Fruit fly (Drosophila melanogaster) whole organism, wandering third instar larva: ENCODE measurements around the gene CG34283.

Experiments used
- Abd-B ChIP-seq: fragments of >200 bp; optimal IDR thresholded peaks from 2 replicates; lab custom pipeline; 2017; ENCODE audit warnings: missing biosample characterization, missing genetic modification characterization
- CG32264 ChIP-seq: fragments of 200-800 bp; sonication (Bioruptor generic); optimal IDR thresholded peaks from 2 replicates; lab custom pipeline; 2016; ENCODE audit warnings: missing biosample characterization, missing genetic modification characterization
- CG9705 ChIP-seq: fragments of 200-800 bp; sonication (Bioruptor generic); optimal IDR thresholded peaks from 2 replicates; lab custom pipeline; 2018; ENCODE audit warnings: missing biosample characterization, mild to moderate bottlenecking, missing genetic modification characterization
- CrebA ChIP-seq: fragments of 200-800 bp; sonication (Bioruptor generic); optimal IDR thresholded peaks from 2 replicates; lab custom pipeline; 2016; ENCODE audit warnings: missing biosample characterization, mild to moderate bottlenecking, missing genetic modification characterization, borderline replicate concordance
- Dfd ChIP-seq: fragments of >200 bp; optimal IDR thresholded peaks from 2 replicates; lab custom pipeline; 2017; ENCODE audit warnings: missing biosample characterization, missing genetic modification characterization
- Dif ChIP-seq: fragments of 200-275, 200-300 bp; sonication (Bioruptor generic); optimal IDR thresholded peaks from 2 replicates; lab custom pipeline; 2018; ENCODE audit warnings: missing biosample characterization, missing genetic modification characterization; ENCODE audit not compliant: partially characterized antibody
- GATAd ChIP-seq: sonication (Bioruptor generic); optimal IDR thresholded peaks from 2 replicates; lab custom pipeline; 2016; ENCODE audit warnings: missing biosample characterization, missing genetic modification characterization
- HLH106 ChIP-seq: fragments of 200-800 bp; optimal IDR thresholded peaks from 3 replicates; lab custom pipeline; 2019; ENCODE audit warnings: missing biosample characterization, mild to moderate bottlenecking, missing genetic modification characterization, moderate library complexity
- Hnf4 ChIP-seq: fragments of 200-800 bp; sonication (Bioruptor generic); optimal IDR thresholded peaks from 2 replicates; lab custom pipeline; 2016; ENCODE audit warnings: missing biosample characterization, mild to moderate bottlenecking, missing genetic modification characterization
- Hr78 ChIP-seq: fragments of >200 bp; optimal IDR thresholded peaks from 2 replicates; lab custom pipeline; 2017; ENCODE audit warnings: missing biosample characterization, missing genetic modification characterization
- Hr83 ChIP-seq: fragments of 200-300 bp; sonication (Bioruptor generic); optimal IDR thresholded peaks from 2 replicates; lab custom pipeline; 2016; ENCODE audit warnings: missing biosample characterization, mild to moderate bottlenecking, missing genetic modification characterization, moderate library complexity; ENCODE audit not compliant: poor library complexity, severe bottlenecking
- Jra ChIP-seq: sonication (Bioruptor generic); optimal IDR thresholded peaks from 2 replicates; lab custom pipeline; 2016; ENCODE audit warnings: missing biosample characterization, missing genetic modification characterization
- Mio ChIP-seq: sonication (Bioruptor generic); optimal IDR thresholded peaks from 2 replicates; lab custom pipeline; 2016; ENCODE audit warnings: missing biosample characterization, missing genetic modification characterization
- Myc ChIP-seq: fragments of >200 bp; optimal IDR thresholded peaks from 2 replicates; lab custom pipeline; 2017
- N ChIP-seq: fragments of >200 bp; optimal IDR thresholded peaks from 2 replicates; lab custom pipeline; 2018; ENCODE audit warnings: missing biosample characterization, missing external identifiers, missing genetic modification characterization
- OdsH ChIP-seq: fragments of 200-800 bp; sonication (Bioruptor generic); optimal IDR thresholded peaks from 2 replicates; lab custom pipeline; 2016; ENCODE audit warnings: missing biosample characterization, mild to moderate bottlenecking, missing genetic modification characterization
- Rel ChIP-seq, 2 experiments: fragments of 200-800 bp; sonication (Bioruptor generic) in 1 of 2; optimal IDR thresholded peaks; 2 replicates in 1 of 2; 3 replicates in 1 of 2; lab custom pipeline; 2016 to 2019; ENCODE audit warnings: mild to moderate bottlenecking in 2 of 2, missing biosample characterization in 2 of 2, missing genetic modification characterization in 2 of 2, moderate library complexity in 1 of 2
- Sp1 ChIP-seq: fragments of 200-800 bp; sonication (Bioruptor generic); optimal IDR thresholded peaks from 3 replicates; lab custom pipeline; 2019; ENCODE audit warnings: missing biosample characterization, mild to moderate bottlenecking, missing genetic modification characterization, moderate library complexity
- Vsx2 ChIP-seq: fragments of 200-300, 225-300 bp; sonication (Bioruptor generic); optimal IDR thresholded peaks from 2 replicates; lab custom pipeline; 2018; ENCODE audit warnings: missing biosample characterization, missing genetic modification characterization; ENCODE audit not compliant: partially characterized antibody
- br ChIP-seq: fragments of 200-800 bp; sonication (Bioruptor generic); optimal IDR thresholded peaks from 2 replicates; lab custom pipeline; 2016; ENCODE audit warnings: missing biosample characterization, missing genetic modification characterization
- brk ChIP-seq: fragments of 200-800 bp; sonication (Bioruptor generic); optimal IDR thresholded peaks from 2 replicates; lab custom pipeline; 2016; ENCODE audit warnings: missing biosample characterization, mild to moderate bottlenecking, missing genetic modification characterization
- dl ChIP-seq, 2 experiments: fragments of 175-275, 200-275 bp in 1 of 2; fragments of 200-275 bp in 1 of 2; sonication (Bioruptor generic); optimal IDR thresholded peaks; lab custom pipeline; 2018; ENCODE audit warnings: mild to moderate bottlenecking in 2 of 2, missing biosample characterization in 2 of 2, missing genetic modification characterization in 2 of 2, moderate library complexity in 2 of 2; ENCODE audit not compliant: partially characterized antibody in 2 of 2, insufficient read depth in 1 of 2
- dmrt93B ChIP-seq: fragments of 200-800 bp; sonication (Bioruptor generic); optimal IDR thresholded peaks from 2 replicates; lab custom pipeline; 2018; ENCODE audit warnings: missing biosample characterization, mild to moderate bottlenecking, missing genetic modification characterization
- dsf ChIP-seq: sonication (Bioruptor generic); optimal IDR thresholded peaks from 2 replicates; lab custom pipeline; 2016; ENCODE audit warnings: missing biosample characterization, missing genetic modification characterization, borderline replicate concordance
- ey ChIP-seq: fragments of 200-800 bp; sonication (Bioruptor generic); optimal IDR thresholded peaks from 2 replicates; lab custom pipeline; 2016; ENCODE audit warnings: missing biosample characterization, missing genetic modification characterization
- foxo ChIP-seq, 2 experiments: fragments of 200-800 bp; sonication (Bioruptor generic); optimal IDR thresholded peaks; 2 replicates in 1 of 2; 3 replicates in 1 of 2; lab custom pipeline; 2016 to 2017; ENCODE audit warnings: missing biosample characterization in 2 of 2, missing genetic modification characterization in 2 of 2
- fru ChIP-seq: fragments of 200-800 bp; sonication (Bioruptor generic); optimal IDR thresholded peaks from 3 replicates; lab custom pipeline; 2016; ENCODE audit warnings: missing biosample characterization, mild to moderate bottlenecking, missing genetic modification characterization
- h ChIP-seq: fragments of 200-800 bp; sonication (Bioruptor generic); optimal IDR thresholded peaks from 3 replicates; lab custom pipeline; 2016; ENCODE audit warnings: missing biosample characterization, mild to moderate bottlenecking, missing genetic modification characterization
- jim ChIP-seq: fragments of 175-275, 200-325 bp; sonication (Bioruptor generic); optimal IDR thresholded peaks from 2 replicates; lab custom pipeline; 2016; ENCODE audit warnings: missing biosample characterization, mild to moderate bottlenecking, missing genetic modification characterization
- lola ChIP-seq: fragments of >200 bp; optimal IDR thresholded peaks from 2 replicates; lab custom pipeline; 2017; ENCODE audit warnings: missing biosample characterization, missing genetic modification characterization
- pan ChIP-seq: fragments of >200 bp; optimal IDR thresholded peaks from 2 replicates; lab custom pipeline; 2017
- psq ChIP-seq: fragments of 200-800 bp; sonication (Bioruptor generic); optimal IDR thresholded peaks from 3 replicates; lab custom pipeline; 2017; ENCODE audit warnings: missing biosample characterization, mild to moderate bottlenecking, missing genetic modification characterization, moderate library complexity
- rgr ChIP-seq: fragments of 200-800 bp; sonication (Bioruptor generic); optimal IDR thresholded peaks from 3 replicates; lab custom pipeline; 2016; ENCODE audit warnings: missing biosample characterization, mild to moderate bottlenecking, missing genetic modification characterization
- sage ChIP-seq: fragments of 200-800 bp; sonication (Bioruptor generic); optimal IDR thresholded peaks from 2 replicates; lab custom pipeline; 2016; ENCODE audit warnings: missing biosample characterization, mild to moderate bottlenecking, missing genetic modification characterization
- sv ChIP-seq: fragments of 200-800 bp; sonication (Bioruptor generic); optimal IDR thresholded peaks from 3 replicates; lab custom pipeline; 2016; ENCODE audit warnings: missing biosample characterization, missing genetic modification characterization
- tai ChIP-seq: sonication (Bioruptor generic); optimal IDR thresholded peaks from 2 replicates; lab custom pipeline; 2016; ENCODE audit warnings: missing biosample characterization, missing genetic modification characterization
- usp ChIP-seq: fragments of >200 bp; optimal IDR thresholded peaks from 2 replicates; lab custom pipeline; 2017; ENCODE audit warnings: missing biosample characterization, missing genetic modification characterization
- woc ChIP-seq: sonication (Bioruptor generic); optimal IDR thresholded peaks from 2 replicates; lab custom pipeline; 2016; ENCODE audit warnings: missing biosample characterization, mild to moderate bottlenecking, missing genetic modification characterization

The CG34283 gene

dm6 chr3R:18739978-18740954 lies 17.9 kb upstream of the CG34283 start:
- TF ChIP-seq N (no peak), woc (GFP tag; lab: Kevin White, UChicago) (peak; percentile 81), Mio (GFP tag; lab: Kevin White, UChicago) (no peak), Myc (lab: Kevin White, UChicago) (peak; percentile 89), Dif (GFP tag; lab: Kevin White, UChicago) (peak; percentile 55), dsf (GFP tag; lab: Kevin White, UChicago) (no peak), brk (GFP tag; lab: Kevin White, UChicago) (peak; percentile 36), tai (GFP tag; lab: Kevin White, UChicago) (no peak), psq (GFP tag; lab: Kevin White, UChicago) (no peak), dl (GFP tag; optimal IDR thresholded peaks at IDR 0.05; lab: Kevin White, UChicago; ENCODE audit: insufficient read depth in 1 of 2, partially characterized antibody in 2 of 2) (peak in 1 of 2 experiments; percentile 47), rgr (GFP tag; lab: Kevin White, UChicago) (peak; percentile 8), ey (GFP tag; lab: Kevin White, UChicago) (no peak), sage (GFP tag; lab: Kevin White, UChicago) (peak; percentile 68), h (peak; percentile 24), OdsH (GFP tag; lab: Kevin White, UChicago) (no peak)

dm6 chr3R:18739435-18739977 lies 17.1 kb upstream of the CG34283 start:
- TF ChIP-seq dl (GFP tag; optimal IDR thresholded peaks at IDR 0.05; lab: Kevin White, UChicago; ENCODE audit: insufficient read depth in 1 of 2, partially characterized antibody in 2 of 2): no peak
- peak in 1 of 2 experiments; percentile 3 for TF ChIP-seq foxo (GFP tag; optimal IDR thresholded peaks at IDR 0.05; lab: Kevin White, UChicago)
- TF ChIP-seq Sp1 (GFP tag; lab: Kevin White, UChicago): peak; percentile 13

dm6 chr3R:18738705-18739434 lies 16.5 kb upstream of the CG34283 start:
- TF ChIP-seq Sp1 (GFP tag; lab: Kevin White, UChicago): no peak
- peak; percentile 2 for TF ChIP-seq ey (GFP tag; lab: Kevin White, UChicago)
- TF ChIP-seq CrebA: no peak
- no peak for TF ChIP-seq N
- TF ChIP-seq pan (lab: Kevin White, UChicago): no peak
- no peak for TF ChIP-seq h
- no peak for TF ChIP-seq Dfd (GFP tag; lab: Kevin White, UChicago)
- no peak for TF ChIP-seq HLH106
- no peak for TF ChIP-seq Hr78
- no peak for TF ChIP-seq brk (GFP tag; lab: Kevin White, UChicago)
- no peak for TF ChIP-seq lola (GFP tag; lab: Kevin White, UChicago)
- TF ChIP-seq CG9705: no peak
- no peak for TF ChIP-seq rgr (GFP tag; lab: Kevin White, UChicago)
- TF ChIP-seq Dif (GFP tag; lab: Kevin White, UChicago): no peak
- TF ChIP-seq Jra (GFP tag; lab: Kevin White, UChicago): no peak
- TF ChIP-seq Vsx2 (GFP tag; lab: Kevin White, UChicago): no peak
- peak; percentile 30 for TF ChIP-seq Hr83
- TF ChIP-seq dl (GFP tag; optimal IDR thresholded peaks at IDR 0.05; lab: Kevin White, UChicago; ENCODE audit: insufficient read depth in 1 of 2, partially characterized antibody in 2 of 2): no peak
- no peak for TF ChIP-seq CG32264
- TF ChIP-seq GATAd (GFP tag; lab: Kevin White, UChicago): no peak
- TF ChIP-seq Hnf4: no peak
- no peak for TF ChIP-seq jim
- TF ChIP-seq br (GFP tag; lab: Kevin White, UChicago): no peak
- TF ChIP-seq foxo (GFP tag; optimal IDR thresholded peaks at IDR 0.05; lab: Kevin White, UChicago): peak in 1 of 2 experiments; percentile 51
- TF ChIP-seq woc (GFP tag; lab: Kevin White, UChicago): peak; percentile 14
- no peak for TF ChIP-seq Myc (lab: Kevin White, UChicago)
- TF ChIP-seq dmrt93B (GFP tag; lab: Kevin White, UChicago): no peak
- TF ChIP-seq Rel (GFP tag; optimal IDR thresholded peaks at IDR 0.05; lab: Kevin White, UChicago): no peak
- TF ChIP-seq Rel (tag; optimal IDR thresholded peaks at IDR 0.05; lab: Kevin White, UChicago): no peak
- TF ChIP-seq OdsH (GFP tag; lab: Kevin White, UChicago): peak; percentile 53
- no peak for TF ChIP-seq dsf (GFP tag; lab: Kevin White, UChicago)
- peak; percentile 28 for TF ChIP-seq psq (GFP tag; lab: Kevin White, UChicago)
- TF ChIP-seq Mio (GFP tag; lab: Kevin White, UChicago): no peak
- no peak for TF ChIP-seq sv (GFP tag; lab: Kevin White, UChicago)
- TF ChIP-seq Abd-B (GFP tag; lab: Kevin White, UChicago): no peak
- TF ChIP-seq sage (GFP tag; lab: Kevin White, UChicago): no peak
- TF ChIP-seq usp: no peak
- TF ChIP-seq tai (GFP tag; lab: Kevin White, UChicago): no peak
- peak; percentile 50 for TF ChIP-seq fru
- TF ChIP-seq, all 38 proteins: peak for 7
